Fruit fly (Drosophila melanogaster): ENCODE measurements around the gene Mob2.

Gene Mob2

dm6 chr3L:11480304-11480703 lies 81.7 kb downstream of the Mob2 start:
- TF ChIP-seq CG32264 (GFP tag; optimal IDR thresholded peaks at IDR 0.05) (no peak), pan (optimal IDR thresholded peaks at IDR 0.05) (no peak), tai (GFP tag; optimal IDR thresholded peaks at IDR 0.05) (no peak)

- TF ChIP-seq tai (GFP tag; optimal IDR thresholded peaks at IDR 0.05) (no peak), woc (GFP tag; optimal IDR thresholded peaks at IDR 0.05) (no peak), foxo (GFP tag; optimal IDR thresholded peaks at IDR 0.05) (no peak), CG32264 (GFP tag; optimal IDR thresholded peaks at IDR 0.05) (no peak), Mio (GFP tag; optimal IDR thresholded peaks at IDR 0.05) (no peak), br (GFP tag; optimal IDR thresholded peaks at IDR 0.05) (no peak), N (GFP tag; optimal IDR thresholded peaks at IDR 0.05) (no peak), OdsH (GFP tag; optimal IDR thresholded peaks at IDR 0.05) (no peak), dsf (GFP tag; optimal IDR thresholded peaks at IDR 0.05; ENCODE audit: borderline replicate concordance) (no peak), fru (GFP tag; optimal IDR thresholded peaks at IDR 0.05) (no peak), Hr78 (GFP tag; optimal IDR thresholded peaks at IDR 0.05) (no peak), Hr83 (GFP tag; optimal IDR thresholded peaks at IDR 0.05; ENCODE audit: poor library complexity, severe bottlenecking) (no peak)
These were observed 87.4 kb downstream of the Mob2 start, which contains the start of gene Vha16-2 for dm6 chr3L:11474658-11475057. Gene Vha16-2 (plus strand): TSS chr3L:11474958.

dm6 chr3L:11472991-11473390 lies 89.0 kb downstream of the Mob2 start, which contains the start of gene Vha16-3:
Gene Vha16-3 (plus strand): TSS chr3L:11473291.
- TF ChIP-seq CG32264 (GFP tag; optimal IDR thresholded peaks at IDR 0.05) (no peak), Dfd (GFP tag; optimal IDR thresholded peaks at IDR 0.05) (no peak), Jra (GFP tag; optimal IDR thresholded peaks at IDR 0.05) (no peak), HLH106 (tag; optimal IDR thresholded peaks at IDR 0.05) (no peak), Myc (optimal IDR thresholded peaks at IDR 0.05) (no peak), Mio (GFP tag; optimal IDR thresholded peaks at IDR 0.05) (no peak), sv (GFP tag; optimal IDR thresholded peaks at IDR 0.05) (no peak), Sp1 (GFP tag; optimal IDR thresholded peaks at IDR 0.05) (no peak), foxo (GFP tag; optimal IDR thresholded peaks at IDR 0.05) (no peak), br (GFP tag; optimal IDR thresholded peaks at IDR 0.05) (no peak), GATAd (GFP tag; optimal IDR thresholded peaks at IDR 0.05) (no peak), Rel (GFP tag; optimal IDR thresholded peaks at IDR 0.05) (no peak), Rel (tag; optimal IDR thresholded peaks at IDR 0.05) (no peak), Vsx2 (GFP tag; optimal IDR thresholded peaks at IDR 0.05; ENCODE audit: partially characterized antibody) (no peak), N (GFP tag; optimal IDR thresholded peaks at IDR 0.05) (no peak), woc (GFP tag; optimal IDR thresholded peaks at IDR 0.05) (no peak)

Data from whole organism, wandering third instar larva.